Worm (Caenorhabditis elegans) whole organism, L1 larva: ENCODE measurements around the gene ccr-4.
"Not testable (repeated sequence)": the region's sequence is repeated elsewhere in the genome, so short reads cannot be mapped to it uniquely, and the experiment has no call there.

Experiments
- F16B12.6 ChIP-seq: fragments of 150-350 bp; optimal IDR thresholded peaks from 2 replicates; lab custom pipeline; 2014; ENCODE audit warnings: missing biosample characterization, missing genetic modification characterization
- Y116A8C.19 ChIP-seq: sonication (generic microtip); optimal IDR thresholded peaks from 2 replicates; lab custom pipeline; 2016; ENCODE audit warnings: missing compliant biosample characterization, missing genetic modification characterization, borderline replicate concordance
- blmp-1 ChIP-seq: fragments of 150-350 bp; optimal IDR thresholded peaks from 2 replicates; lab custom pipeline; 2014; ENCODE audit warnings: missing biosample characterization, missing genetic modification characterization
- ceh-88 ChIP-seq: fragments of 200-800 bp; sonication (Bioruptor generic); IDR thresholded peaks from 2 replicates; pipeline ENCODE4 v1.3.6; 2022; ENCODE audit warnings: missing genetic modification characterization, missing compliant biosample characterization
- dpl-1 ChIP-seq, 3 experiments: fragments of 150-350 bp in 2 of 3; sonication (generic microtip) in 1 of 3; optimal IDR thresholded peaks; 2 replicates each; lab custom pipeline; 2014 to 2017; ENCODE audit warnings: missing biosample characterization in 3 of 3, missing genetic modification characterization in 3 of 3, missing genetic modification reagents in 3 of 3
- efl-1 ChIP-seq, 4 experiments: fragments of 150-350 bp; optimal IDR thresholded peaks in 3 of 4; peaks in 1 of 4; 1 replicate in 1 of 4; 2 replicates in 3 of 4; lab custom pipeline; 2014; ENCODE audit warnings: missing biosample characterization in 2 of 4, missing genetic modification characterization in 2 of 4, missing genetic modification reagents in 2 of 4
- ets-5 ChIP-seq: fragments of 200-800 bp; sonication (Bioruptor generic); IDR thresholded peaks from 2 replicates; pipeline ENCODE4 v1.3.6; 2022; ENCODE audit warnings: missing genetic modification characterization, missing compliant biosample characterization
- fkh-8 ChIP-seq: sonication (generic microtip); optimal IDR thresholded peaks from 2 replicates; lab custom pipeline; 2016; ENCODE audit warnings: mild to moderate bottlenecking, missing genetic modification characterization, missing compliant biosample characterization
- hpl-2 ChIP-seq: fragments of 150-350 bp; optimal IDR thresholded peaks from 2 replicates; lab custom pipeline; 2014; ENCODE audit warnings: missing biosample characterization, missing genetic modification reagents, missing genetic modification characterization
- lin-14 ChIP-seq: fragments of 200-800 bp; sonication (Bioruptor generic); optimal IDR thresholded peaks from 2 replicates; lab custom pipeline; 2018; ENCODE audit warnings: mild to moderate bottlenecking, missing genetic modification characterization, moderate library complexity, missing compliant biosample characterization
- lin-15B ChIP-seq: fragments of 150-350 bp; sonication (generic microtip); optimal IDR thresholded peaks from 3 replicates; lab custom pipeline; 2014; ENCODE audit warnings: missing biosample characterization, missing genetic modification characterization
- lin-35 ChIP-seq, 2 experiments: fragments of 150-350 bp; optimal IDR thresholded peaks; 2 replicates each; lab custom pipeline; 2014; ENCODE audit warnings: missing biosample characterization in 2 of 2, missing genetic modification characterization in 2 of 2, missing genetic modification reagents in 2 of 2
- lsy-2 ChIP-seq, 2 experiments: fragments of 150-350 bp; optimal IDR thresholded peaks; 2 replicates each; lab custom pipeline; 2014; ENCODE audit warnings: missing biosample characterization in 2 of 2, missing genetic modification characterization in 2 of 2
- mef-2 ChIP-seq: fragments of 150-350 bp; optimal IDR thresholded peaks from 2 replicates; lab custom pipeline; 2014; ENCODE audit warnings: missing biosample characterization, missing genetic modification characterization
- nhr-11 ChIP-seq: fragments of 150-350 bp; optimal IDR thresholded peaks from 2 replicates; lab custom pipeline; 2014; ENCODE audit warnings: missing biosample characterization, missing genetic modification characterization
- nhr-19 ChIP-seq: fragments of 200-800 bp; sonication (Bioruptor generic); conservative IDR thresholded peaks from 2 replicates; pipeline ENCODE4 v1.3.6; 2022; ENCODE audit warnings: missing genetic modification characterization, missing compliant biosample characterization
- nhr-237 ChIP-seq: fragments of 150-350 bp; optimal IDR thresholded peaks from 2 replicates; lab custom pipeline; 2014; ENCODE audit warnings: missing biosample characterization, missing genetic modification characterization
- nhr-28 ChIP-seq: fragments of 150-350 bp; optimal IDR thresholded peaks from 2 replicates; lab custom pipeline; 2014; ENCODE audit warnings: missing biosample characterization, missing genetic modification characterization
- nhr-76 ChIP-seq: sonication (generic microtip); optimal IDR thresholded peaks from 2 replicates; lab custom pipeline; 2017; ENCODE audit warnings: missing biosample characterization, missing genetic modification characterization
- nhr-85 ChIP-seq: sonication (generic microtip); peaks from one replicate; lab custom pipeline; 2016; ENCODE audit warnings: missing genetic modification characterization, inconsistent platforms, missing compliant biosample characterization
- pag-3 ChIP-seq: sonication (generic microtip); optimal IDR thresholded peaks from 2 replicates; lab custom pipeline; 2017; ENCODE audit warnings: missing genetic modification characterization, mild to moderate bottlenecking, missing compliant biosample characterization, antibody characterized with exemption, borderline replicate concordance; ENCODE audit not compliant: insufficient read depth
- pax-3 ChIP-seq: fragments of 200-800 bp; sonication (Bioruptor generic); optimal IDR thresholded peaks from 2 replicates; lab custom pipeline; 2018; ENCODE audit warnings: mild to moderate bottlenecking, missing genetic modification characterization, moderate library complexity, missing compliant biosample characterization
- skn-1 ChIP-seq: fragments of 150-350 bp; optimal IDR thresholded peaks from 2 replicates; lab custom pipeline; 2014; ENCODE audit warnings: missing biosample characterization, missing genetic modification characterization
- sox-4 ChIP-seq: sonication (generic microtip); optimal IDR thresholded peaks from 2 replicates; lab custom pipeline; 2016; ENCODE audit warnings: missing genetic modification characterization, missing compliant biosample characterization
- sptf-1 ChIP-seq: fragments of 150-350 bp; optimal IDR thresholded peaks from 2 replicates; lab custom pipeline; 2014; ENCODE audit warnings: missing biosample characterization, missing genetic modification characterization
- swsn-7 ChIP-seq: sonication (generic microtip); optimal IDR thresholded peaks from 2 replicates; lab custom pipeline; 2016; ENCODE audit warnings: missing genetic modification characterization, missing compliant biosample characterization
- tbx-2 ChIP-seq: sonication (generic microtip); optimal IDR thresholded peaks from 2 replicates; lab custom pipeline; 2016; ENCODE audit warnings: missing genetic modification characterization, missing compliant biosample characterization
- tlp-1 ChIP-seq: fragments of 150-350 bp; optimal IDR thresholded peaks from 2 replicates; lab custom pipeline; 2014; ENCODE audit warnings: missing biosample characterization, missing genetic modification characterization
- unc-130 ChIP-seq: fragments of 150-350 bp; optimal IDR thresholded peaks from 2 replicates; lab custom pipeline; 2017; ENCODE audit warnings: missing biosample characterization, missing genetic modification characterization, inconsistent platforms
- unc-30 ChIP-seq: sonication (generic microtip); optimal IDR thresholded peaks from 2 replicates; lab custom pipeline; 2017; ENCODE audit warnings: missing biosample characterization, missing genetic modification characterization
- unc-62 ChIP-seq: fragments of 150-350 bp; optimal IDR thresholded peaks from 2 replicates; lab custom pipeline; 2014; ENCODE audit warnings: missing biosample characterization, missing genetic modification reagents, missing genetic modification characterization
- unc-86 ChIP-seq: sonication (generic microtip); optimal IDR thresholded peaks from 2 replicates; lab custom pipeline; 2016; ENCODE audit warnings: missing genetic modification characterization, missing compliant biosample characterization
- unc-98 ChIP-seq: fragments of 200-800 bp; sonication (Bioruptor generic); IDR thresholded peaks from 2 replicates; pipeline ENCODE4 v1.3.6; 2022; ENCODE audit warnings: missing genetic modification characterization, missing compliant biosample characterization

The ccr-4 gene

ce11 chrIV:12361392-12362092 is at the start of gene ccr-4, which contains the start of gene ZC518.8:
Gene ccr-4, plus strand, starts transcription at chrIV:12361542.
Gene ZC518.8, minus strand, starts transcription at chrIV:12361908.
- TF ChIP-seq ceh-88 (no peak), blmp-1 (peak; percentile 22), unc-62 (GFP tag; lab: Kevin White, UChicago) (no peak), lsy-2 (tag; optimal IDR thresholded peaks at IDR 0.05; lab: Kevin White, UChicago) (peak; percentile 33 to 87), dpl-1 (GFP tag; optimal IDR thresholded peaks at IDR 0.05; lab: Kevin White, UChicago) (peak in 1 of 3 experiments; percentile 9), Y116A8C.19 (tag; lab: Kevin White, UChicago) (no peak)

ce11 chrIV:12311597-12311996 is 49.7 kb upstream of the ccr-4 start, which contains the start of gene oac-58:
Gene oac-58, minus strand, starts transcription at chrIV:12311697.
- no peak for TF ChIP-seq mef-2
- no peak for TF ChIP-seq efl-1 (optimal IDR thresholded peaks at IDR 0.05; lab: Kevin White, UChicago)
- TF ChIP-seq efl-1 (GFP tag; optimal IDR thresholded peaks at IDR 0.05 in 1 of 2; lab: Kevin White, UChicago), result peak in 1 of 2 experiments; percentile 33

- not testable (repeated sequence) for TF ChIP-seq tbx-2; sox-4 (tag; lab: Kevin White, UChicago); fkh-8
These were observed 34.4 kb upstream of the ccr-4 start, which contains the start of gene F19B6.3 for ce11 chrIV:12326932-12327331. Gene F19B6.3, plus strand, starts transcription at chrIV:12327232.

ce11 chrIV:12330840-12331359 is 30.4 kb upstream of the ccr-4 start, which contains the start of gene ufd-1:
Gene ufd-1, minus strand, starts transcription at chrIV:12330890.
- no peak for TF ChIP-seq sox-4 (tag; lab: Kevin White, UChicago)
- no peak for TF ChIP-seq efl-1 (optimal IDR thresholded peaks at IDR 0.05; lab: Kevin White, UChicago)
- TF ChIP-seq efl-1 (GFP tag; optimal IDR thresholded peaks at IDR 0.05 in 1 of 2; lab: Kevin White, UChicago), result peak in 1 of 2 experiments; percentile 11
- TF ChIP-seq swsn-7 (tag; lab: Kevin White, UChicago), result no peak
- TF ChIP-seq ceh-88, result no peak
- TF ChIP-seq nhr-11 (tag; lab: Kevin White, UChicago), result no peak
- no peak for TF ChIP-seq nhr-85 (tag; lab: Kevin White, UChicago)
- no peak for TF ChIP-seq nhr-28 (tag; lab: Kevin White, UChicago)
- no peak for TF ChIP-seq hpl-2 (GFP tag; lab: Kevin White, UChicago)
- no peak for TF ChIP-seq pax-3 (tag; lab: Kevin White, UChicago)
- peak in 1 of 3 experiments; percentile 42 for TF ChIP-seq dpl-1 (GFP tag; optimal IDR thresholded peaks at IDR 0.05; lab: Kevin White, UChicago)
- TF ChIP-seq unc-30 (tag; lab: Kevin White, UChicago), result no peak
- no peak for TF ChIP-seq ets-5
- TF ChIP-seq unc-86 (tag; lab: Kevin White, UChicago), result no peak
- no peak for TF ChIP-seq nhr-19 (GFP tag; lab: Robert Waterston, UW)
- TF ChIP-seq skn-1 (tag; lab: Kevin White, UChicago), result peak; percentile 56
- TF ChIP-seq unc-130 (tag; lab: Kevin White, UChicago), result no peak
- TF ChIP-seq lin-35 (GFP tag; optimal IDR thresholded peaks at IDR 0.05; lab: Kevin White, UChicago), result peak in 1 of 2 experiments; percentile 40
- no peak for TF ChIP-seq tlp-1 (tag; lab: Kevin White, UChicago)
- TF ChIP-seq lin-15B, result no peak
- TF ChIP-seq lsy-2 (tag; optimal IDR thresholded peaks at IDR 0.05; lab: Kevin White, UChicago), result peak in 1 of 2 experiments; percentile 0
- TF ChIP-seq blmp-1, result peak; percentile 70
- TF ChIP-seq F16B12.6 (tag; lab: Kevin White, UChicago), result no peak

- no peak for TF ChIP-seq nhr-237 (tag; lab: Kevin White, UChicago)
- TF ChIP-seq pag-3 (tag; lab: Kevin White, UChicago), result no peak
- no peak for TF ChIP-seq efl-1 (optimal IDR thresholded peaks at IDR 0.05; lab: Kevin White, UChicago)
- TF ChIP-seq efl-1 (GFP tag; optimal IDR thresholded peaks at IDR 0.05 in 1 of 2; lab: Kevin White, UChicago), result peak in 1 of 2 experiments; percentile 90
- peak; percentile 12 for TF ChIP-seq blmp-1
- TF ChIP-seq sptf-1 (tag; lab: Kevin White, UChicago), result no peak
- TF ChIP-seq pax-3 (tag; lab: Kevin White, UChicago), result no peak
- no peak for TF ChIP-seq nhr-85 (tag; lab: Kevin White, UChicago)
- no peak for TF ChIP-seq unc-98
- peak; percentile 16 for TF ChIP-seq lin-14 (GFP tag; lab: Kevin White, UChicago)
- TF ChIP-seq nhr-76, result no peak
These were observed 27.2 kb upstream of the ccr-4 start for ce11 chrIV:12334142-12334541.
